Worm (Caenorhabditis elegans) whole organism, L3 larva: ENCODE data around the gene aps-1.

Experiments used
- ZK546.5 ChIP-seq: sonication (generic microtip); optimal IDR thresholded peaks from 2 replicates; lab custom pipeline; 2017; ENCODE audit warnings: missing biosample characterization, missing genetic modification characterization
- egl-27 ChIP-seq: sonication (generic microtip); optimal IDR thresholded peaks from 4 replicates; lab custom pipeline; 2017; ENCODE audit warnings: missing biosample characterization, missing genetic modification reagents, missing genetic modification characterization
- fkh-10 ChIP-seq: sonication (generic microtip); optimal IDR thresholded peaks from 2 replicates; lab custom pipeline; 2017; ENCODE audit warnings: missing biosample characterization, missing genetic modification reagents, missing genetic modification characterization
- fos-1 ChIP-seq: fragments of 150-350 bp; optimal IDR thresholded peaks from 2 replicates; lab custom pipeline; 2014; ENCODE audit warnings: missing biosample characterization, missing genetic modification characterization
- lin-15B ChIP-seq: fragments of 150-350 bp; optimal IDR thresholded peaks from 2 replicates; lab custom pipeline; 2014; ENCODE audit warnings: missing biosample characterization, missing genetic modification characterization
- sea-2 ChIP-seq: fragments of 150-350 bp; sonication (generic microtip); optimal IDR thresholded peaks from 4 replicates; lab custom pipeline; 2014; ENCODE audit warnings: missing biosample characterization, missing genetic modification reagents, missing genetic modification characterization
- skn-1 ChIP-seq: fragments of 150-350 bp; optimal IDR thresholded peaks from 2 replicates; lab custom pipeline; 2014; ENCODE audit warnings: missing biosample characterization, missing genetic modification characterization
- unc-62 ChIP-seq: fragments of 150-350 bp; sonication (generic microtip); optimal IDR thresholded peaks from 4 replicates; lab custom pipeline; 2014; ENCODE audit warnings: missing biosample characterization, missing genetic modification reagents, missing genetic modification characterization

- TF ChIP-seq fos-1 (tag; lab: Kevin White, UChicago), result no peak
- TF ChIP-seq lin-15B (tag; lab: Kevin White, UChicago), result no peak
- no peak for TF ChIP-seq ZK546.5
- no peak for TF ChIP-seq fkh-10 (GFP tag; lab: Kevin White, UChicago)
- no peak for TF ChIP-seq unc-62 (GFP tag; lab: Kevin White, UChicago)
- no peak for TF ChIP-seq egl-27 (tag; lab: Kevin White, UChicago)
- no peak for TF ChIP-seq skn-1 (tag; lab: Kevin White, UChicago)
- no peak for TF ChIP-seq sea-2
Measured at ce11 chrV:5972582-5972981, 45.2 kb upstream of the aps-1 start.
